Fruit fly (Drosophila melanogaster) whole organism, prepupa: Measurements from ENCODE around the gene CG1271.

Experiments
- CG10631 ChIP-seq: fragments of 200-800 bp; sonication (Bioruptor generic); optimal IDR thresholded peaks from 2 replicates; lab custom pipeline; 2016; ENCODE audit warnings: missing biosample characterization, missing genetic modification characterization
- CG11294 ChIP-seq: fragments of 200-800 bp; sonication (Bioruptor generic); IDR thresholded peaks from 2 replicates; pipeline ENCODE4 v1.3.6; 2022; ENCODE audit warnings: missing biosample characterization, missing genetic modification characterization
- CG11762 ChIP-seq: fragments of 200-800 bp; sonication (Bioruptor generic); optimal IDR thresholded peaks from 3 replicates; lab custom pipeline; 2016; ENCODE audit warnings: missing biosample characterization, missing genetic modification characterization; ENCODE audit not compliant: insufficient read depth
- CG11902 ChIP-seq: fragments of 200-800 bp; sonication (Bioruptor generic); optimal IDR thresholded peaks from 3 replicates; lab custom pipeline; 2016; ENCODE audit warnings: missing biosample characterization, missing genetic modification characterization
- CG15336 ChIP-seq: fragments of 200-800 bp; sonication (Bioruptor generic); IDR thresholded peaks from 2 replicates; pipeline ENCODE4 v1.3.6; 2022; ENCODE audit warnings: missing biosample characterization, missing genetic modification characterization
- CG1621 ChIP-seq: fragments of 200-800 bp; sonication (Bioruptor generic); optimal IDR thresholded peaks from 3 replicates; lab custom pipeline; 2018; ENCODE audit warnings: missing biosample characterization, mild to moderate bottlenecking, missing genetic modification characterization
- CG3032 ChIP-seq: fragments of 200-800 bp; optimal IDR thresholded peaks from 2 replicates; lab custom pipeline; 2019; ENCODE audit warnings: missing biosample characterization, mild to moderate bottlenecking, missing genetic modification characterization, moderate library complexity
- CG31627 ChIP-seq: fragments of 200-800 bp; sonication (Bioruptor generic); optimal IDR thresholded peaks from 3 replicates; lab custom pipeline; 2016; ENCODE audit warnings: missing biosample characterization, missing genetic modification characterization
- CG32006 ChIP-seq: fragments of 200-800 bp; sonication (Bioruptor generic); optimal IDR thresholded peaks from 3 replicates; lab custom pipeline; 2017; ENCODE audit warnings: missing biosample characterization, mild to moderate bottlenecking, missing genetic modification characterization
- CG34406 ChIP-seq: fragments of 200-800 bp; sonication (Bioruptor generic); optimal IDR thresholded peaks from 3 replicates; lab custom pipeline; 2016; ENCODE audit warnings: missing biosample characterization, missing genetic modification characterization
- CG6163 ChIP-seq: fragments of 200-800 bp; sonication (Bioruptor generic); IDR thresholded peaks from 3 replicates; pipeline ENCODE4 v1.3.6; 2022; ENCODE audit warnings: missing biosample characterization, missing genetic modification characterization
- CG6276 ChIP-seq: fragments of 200-800 bp; sonication (Bioruptor generic); optimal IDR thresholded peaks from 2 replicates; lab custom pipeline; 2017; ENCODE audit warnings: missing biosample characterization, mild to moderate bottlenecking, missing genetic modification characterization
- CG6792 ChIP-seq: fragments of 200-800 bp; sonication (Bioruptor generic); optimal IDR thresholded peaks from 3 replicates; lab custom pipeline; 2016; ENCODE audit warnings: missing biosample characterization, missing genetic modification characterization
- CG6808 ChIP-seq: fragments of 200-800 bp; sonication (Bioruptor generic); optimal IDR thresholded peaks from 3 replicates; lab custom pipeline; 2017; ENCODE audit warnings: missing biosample characterization, missing genetic modification characterization, mild to moderate bottlenecking, moderate library complexity, missing genetic modification reagents
- CG6854 ChIP-seq: fragments of 200-800 bp; sonication (Bioruptor generic); optimal IDR thresholded peaks from 2 replicates; lab custom pipeline; 2017; ENCODE audit warnings: missing biosample characterization, mild to moderate bottlenecking, missing genetic modification characterization
- CG7368 ChIP-seq: fragments of 200-800 bp; sonication (Bioruptor generic); optimal IDR thresholded peaks from 3 replicates; lab custom pipeline; 2016; ENCODE audit warnings: missing biosample characterization, missing genetic modification characterization
- CG8319 ChIP-seq: fragments of 200-800 bp; sonication (Bioruptor generic); optimal IDR thresholded peaks from 3 replicates; lab custom pipeline; 2016; ENCODE audit warnings: missing biosample characterization, missing genetic modification characterization
- CG8632 ChIP-seq: fragments of 200-800 bp; sonication (Bioruptor generic); optimal IDR thresholded peaks from 3 replicates; lab custom pipeline; 2016; ENCODE audit warnings: missing biosample characterization, missing genetic modification characterization
- CG9139 ChIP-seq: fragments of 200-800 bp; sonication (Bioruptor generic); optimal IDR thresholded peaks from 3 replicates; lab custom pipeline; 2017; ENCODE audit warnings: missing biosample characterization, mild to moderate bottlenecking, missing genetic modification characterization
- Eip78C ChIP-seq: fragments of 200-800 bp; sonication (Bioruptor generic); peaks from one replicate; lab custom pipeline; 2016; ENCODE audit warnings: missing biosample characterization, missing genetic modification characterization
- Ets96B ChIP-seq: fragments of 200-800 bp; optimal IDR thresholded peaks from 2 replicates; lab custom pipeline; 2019; ENCODE audit warnings: missing biosample characterization, mild to moderate bottlenecking, missing genetic modification characterization, moderate library complexity
- Gug ChIP-seq: fragments of 200-800 bp; sonication (Bioruptor generic); IDR thresholded peaks from 2 replicates; pipeline ENCODE4 v1.3.6; 2022; ENCODE audit warnings: missing biosample characterization, missing genetic modification characterization
- Hr39 ChIP-seq: fragments of 200-800 bp; sonication (Bioruptor generic); optimal IDR thresholded peaks from 2 replicates; lab custom pipeline; 2016; ENCODE audit warnings: missing biosample characterization, missing genetic modification characterization
- Hr4 ChIP-seq: fragments of 200-800 bp; sonication (Bioruptor generic); optimal IDR thresholded peaks from 3 replicates; lab custom pipeline; 2016; ENCODE audit warnings: missing biosample characterization, missing genetic modification characterization
- Lpt ChIP-seq: fragments of 200-800 bp; sonication (Bioruptor generic); optimal IDR thresholded peaks from 3 replicates; lab custom pipeline; 2016; ENCODE audit warnings: missing biosample characterization, missing genetic modification characterization
- Met ChIP-seq: fragments of 200-800 bp; sonication (Bioruptor generic); optimal IDR thresholded peaks from 3 replicates; lab custom pipeline; 2016; ENCODE audit warnings: missing biosample characterization, missing genetic modification characterization
- OdsH ChIP-seq: fragments of 200-800 bp; sonication (Bioruptor generic); optimal IDR thresholded peaks from 3 replicates; lab custom pipeline; 2016; ENCODE audit warnings: missing biosample characterization, missing genetic modification characterization
- Smox ChIP-seq: fragments of 200-800 bp; sonication (Bioruptor generic); optimal IDR thresholded peaks from 3 replicates; lab custom pipeline; 2016; ENCODE audit warnings: missing biosample characterization, missing genetic modification characterization
- Sox102F ChIP-seq: fragments of 200-800 bp; sonication (Bioruptor generic); optimal IDR thresholded peaks from 2 replicates; lab custom pipeline; 2016; ENCODE audit warnings: missing biosample characterization, mild to moderate bottlenecking, missing genetic modification characterization
- Sox14 ChIP-seq: fragments of 200-800 bp; sonication (Bioruptor generic); optimal IDR thresholded peaks from 3 replicates; lab custom pipeline; 2016; ENCODE audit warnings: missing biosample characterization, missing genetic modification characterization
- Sox15 ChIP-seq: fragments of 200-800 bp; sonication (Bioruptor generic); optimal IDR thresholded peaks from 3 replicates; lab custom pipeline; 2016; ENCODE audit warnings: missing biosample characterization, missing genetic modification characterization
- acj6 ChIP-seq: fragments of 200-800 bp; sonication (Bioruptor generic); optimal IDR thresholded peaks from 3 replicates; lab custom pipeline; 2016; ENCODE audit warnings: missing biosample characterization, missing genetic modification characterization
- cyc ChIP-seq: fragments of 200-800 bp; sonication (Bioruptor generic); optimal IDR thresholded peaks from 3 replicates; lab custom pipeline; 2016; ENCODE audit warnings: missing biosample characterization, missing genetic modification characterization
- dac ChIP-seq: fragments of 200-800 bp; sonication (Bioruptor generic); optimal IDR thresholded peaks from 2 replicates; lab custom pipeline; 2017; ENCODE audit warnings: missing biosample characterization, mild to moderate bottlenecking, missing genetic modification characterization
- eg ChIP-seq: fragments of 200-800 bp; sonication (Bioruptor generic); IDR thresholded peaks from 3 replicates; pipeline ENCODE4 v1.3.6; 2022; ENCODE audit warnings: missing biosample characterization, missing genetic modification characterization
- esn ChIP-seq: fragments of 200-800 bp; sonication (Bioruptor generic); optimal IDR thresholded peaks from 2 replicates; lab custom pipeline; 2016; ENCODE audit warnings: missing biosample characterization, mild to moderate bottlenecking, missing genetic modification characterization, moderate library complexity
- fd59A ChIP-seq: fragments of 200-800 bp; sonication (Bioruptor generic); optimal IDR thresholded peaks from 2 replicates; lab custom pipeline; 2017; ENCODE audit warnings: missing biosample characterization, mild to moderate bottlenecking, missing genetic modification characterization, missing genetic modification reagents
- fd85E ChIP-seq: fragments of 200-800 bp; sonication (Bioruptor generic); optimal IDR thresholded peaks from 3 replicates; lab custom pipeline; 2016; ENCODE audit warnings: missing biosample characterization, missing genetic modification characterization
- fkh ChIP-seq: fragments of 200-800 bp; sonication (Bioruptor generic); optimal IDR thresholded peaks from 3 replicates; lab custom pipeline; 2017; ENCODE audit warnings: missing biosample characterization, mild to moderate bottlenecking, missing genetic modification characterization, moderate library complexity
- lz ChIP-seq: fragments of 200-800 bp; sonication (Bioruptor generic); optimal IDR thresholded peaks from 3 replicates; lab custom pipeline; 2016; ENCODE audit warnings: missing biosample characterization, missing genetic modification characterization
- pdm3 ChIP-seq: fragments of 200-800 bp; sonication (Bioruptor generic); optimal IDR thresholded peaks from 3 replicates; lab custom pipeline; 2016; ENCODE audit warnings: missing biosample characterization, missing genetic modification characterization
- salr ChIP-seq, 2 experiments: fragments of 200-800 bp; sonication (Bioruptor generic); optimal IDR thresholded peaks; 3 replicates each; lab custom pipeline; 2016 to 2018; ENCODE audit warnings: missing biosample characterization in 2 of 2, missing genetic modification characterization in 2 of 2, mild to moderate bottlenecking in 1 of 2
- spab ChIP-seq: fragments of 200-800 bp; sonication (Bioruptor generic); optimal IDR thresholded peaks from 2 replicates; lab custom pipeline; 2017; ENCODE audit warnings: missing biosample characterization, mild to moderate bottlenecking, missing genetic modification characterization, missing genetic modification reagents
- ss ChIP-seq, 2 experiments: fragments of 200-800 bp; sonication (Bioruptor generic); optimal IDR thresholded peaks; 2 replicates in 1 of 2; 3 replicates in 1 of 2; lab custom pipeline; 2017 to 2018; ENCODE audit warnings: mild to moderate bottlenecking in 2 of 2, missing biosample characterization in 2 of 2, missing genetic modification characterization in 2 of 2, moderate library complexity in 1 of 2
- svp ChIP-seq: fragments of 200-800 bp; sonication (Bioruptor generic); peaks from one replicate; lab custom pipeline; 2016; ENCODE audit warnings: missing biosample characterization, missing genetic modification characterization
- topi ChIP-seq: fragments of 200-800 bp; sonication (Bioruptor generic); optimal IDR thresholded peaks from 3 replicates; lab custom pipeline; 2016; ENCODE audit warnings: missing biosample characterization, missing genetic modification characterization
- vri ChIP-seq: fragments of 200-800 bp; sonication (Bioruptor generic); optimal IDR thresholded peaks from 3 replicates; lab custom pipeline; 2016; ENCODE audit warnings: missing biosample characterization, mild to moderate bottlenecking, missing genetic modification characterization

The CG1271 gene

DNA sequence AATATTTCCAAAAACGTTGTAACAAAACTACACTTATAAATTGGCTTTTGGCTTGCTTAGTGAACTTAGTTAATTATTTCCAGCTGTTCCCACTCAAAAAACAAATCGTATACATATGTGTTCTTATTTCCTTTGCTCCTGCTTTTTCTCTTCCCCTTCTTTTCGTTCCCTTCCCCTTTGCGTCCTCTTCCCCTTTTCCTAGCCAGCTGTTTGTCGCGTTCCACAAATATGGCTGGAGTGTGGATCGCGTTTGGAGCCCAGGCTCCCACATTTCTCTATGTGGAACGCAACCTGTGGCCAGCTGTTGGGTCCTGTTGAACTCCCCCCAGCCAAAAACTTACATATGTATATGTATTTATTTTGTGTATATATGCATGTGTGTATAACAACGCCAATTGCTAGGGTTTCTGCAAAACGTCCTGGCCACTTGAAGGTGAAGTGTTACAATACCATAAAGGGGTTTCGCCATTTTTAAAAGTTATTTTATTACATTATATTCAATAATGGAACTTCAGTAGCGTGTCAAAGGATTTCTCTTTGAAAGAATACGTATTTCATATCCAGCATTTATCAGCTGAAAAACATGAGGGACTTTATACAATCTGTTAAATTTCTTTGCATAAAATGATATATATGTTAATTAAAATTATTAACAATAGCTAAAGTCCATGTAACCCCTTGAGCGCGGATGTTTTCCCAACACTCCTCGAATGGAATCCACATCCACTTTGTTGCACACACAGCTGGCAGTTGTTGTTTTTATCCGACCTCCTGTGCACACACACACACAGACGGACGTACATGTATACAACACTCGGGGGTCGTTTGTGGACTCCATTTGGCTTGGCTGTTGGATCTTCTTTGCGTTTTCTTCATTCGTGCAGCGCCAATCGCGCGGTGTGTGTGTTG is 19.6 kb downstream of the CG1271 start (continued):
- TF ChIP-seq Hr4 (peak; percentile 40), CG6163 (peak; percentile 35; the same call in 1 of the 3 replicates), CG6854 (peak; percentile 14), CG6792 (GFP tag; lab: Kevin White, UChicago) (peak; percentile 18), CG6808 (GFP tag; lab: Kevin White, UChicago) (no peak), Sox14 (peak; percentile 12), CG9139 (GFP tag; lab: Kevin White, UChicago) (no peak), dac (GFP tag; lab: Kevin White, UChicago) (no peak), CG11902 (GFP tag; lab: Kevin White, UChicago) (no peak), Met (peak; percentile 26), CG31627 (GFP tag; lab: Kevin White, UChicago) (no peak), CG11762 (no peak), Sox102F (GFP tag; lab: Kevin White, UChicago) (peak; percentile 33), CG15336 (GFP tag; lab: Robert Waterston, UW) (no peak), fd59A (GFP tag; lab: Kevin White, UChicago) (no peak), svp (GFP tag; lab: Kevin White, UChicago) (peak; percentile 58), CG32006 (GFP tag; lab: Kevin White, UChicago) (peak; percentile 50), esn (GFP tag; lab: Kevin White, UChicago) (peak; percentile 18), CG1621 (tag; lab: Kevin White, UChicago) (no peak)

DNA sequence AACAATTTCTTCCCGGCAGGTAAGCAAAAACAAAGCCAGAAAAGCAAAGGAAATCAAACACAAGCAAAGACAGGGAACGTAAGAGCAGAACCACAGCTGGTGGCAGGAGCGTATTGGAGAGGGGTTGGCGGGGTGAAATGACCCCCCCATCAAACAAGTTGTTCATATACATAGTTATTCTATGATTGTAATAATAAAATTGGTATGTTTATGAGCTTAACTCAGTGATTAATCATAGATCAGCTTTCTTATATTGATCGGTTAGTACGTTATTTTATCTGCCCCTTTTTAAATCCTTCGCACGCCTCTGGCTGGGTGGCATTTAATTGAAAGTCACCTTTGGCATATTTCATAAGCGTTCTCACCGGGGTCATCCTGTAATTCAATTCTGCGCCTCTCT is 21.1 kb downstream of the CG1271 start:
- TF ChIP-seq Hr39 (GFP tag; lab: Kevin White, UChicago) (peak; percentile 48), svp (GFP tag; lab: Kevin White, UChicago) (peak; percentile 87), CG11902 (GFP tag; lab: Kevin White, UChicago) (peak; percentile 43), CG31627 (GFP tag; lab: Kevin White, UChicago) (peak; percentile 34), fkh (GFP tag; lab: Kevin White, UChicago) (no peak), Eip78C (GFP tag; lab: Kevin White, UChicago) (peak; percentile 87), CG11294 (GFP tag; lab: Robert Waterston, UW) (no peak), Sox15 (peak; percentile 40), CG6854 (no peak), cyc (GFP tag; lab: Kevin White, UChicago) (peak; percentile 51), eg (GFP tag; lab: Robert Waterston, UW) (no peak; the same call in 2 of the 3 replicates), fd85E (GFP tag; lab: Kevin White, UChicago) (no peak), topi (peak; percentile 56), Smox (GFP tag; lab: Kevin White, UChicago) (peak; percentile 48), Gug (GFP tag; lab: Robert Waterston, UW) (no peak; the same call in 1 of the 2 replicates), CG6808 (GFP tag; lab: Kevin White, UChicago) (peak; percentile 36), CG34406 (GFP tag; lab: Kevin White, UChicago) (peak; percentile 30), Lpt (GFP tag; lab: Kevin White, UChicago) (no peak), salr (GFP tag; optimal IDR thresholded peaks at IDR 0.05; lab: Kevin White, UChicago) (no peak), esn (GFP tag; lab: Kevin White, UChicago) (peak; percentile 56), Sox102F (GFP tag; lab: Kevin White, UChicago) (peak; percentile 29), pdm3 (GFP tag; lab: Kevin White, UChicago) (peak; percentile 55), CG3032 (tag; lab: Kevin White, UChicago) (peak; percentile 48), ss (GFP tag; optimal IDR thresholded peaks at IDR 0.05; lab: Kevin White, UChicago) (peak in 1 of 2 experiments; percentile 59), lz (GFP tag; lab: Kevin White, UChicago) (peak; percentile 51), CG7368 (GFP tag; lab: Kevin White, UChicago) (no peak), Met (peak; percentile 61), CG10631 (peak; percentile 68), CG11762 (peak; percentile 30), CG8632 (GFP tag; lab: Kevin White, UChicago) (peak; percentile 49), vri (no peak), fd59A (GFP tag; lab: Kevin White, UChicago) (peak; percentile 46), Ets96B (peak; percentile 66), CG8319 (GFP tag; lab: Kevin White, UChicago) (no peak), CG6276 (peak; percentile 37), spab (GFP tag; lab: Kevin White, UChicago) (peak; percentile 63), OdsH (GFP tag; lab: Kevin White, UChicago) (peak; percentile 49), acj6 (GFP tag; lab: Kevin White, UChicago) (peak; percentile 51)
